Fruit fly (Drosophila melanogaster) whole organism, embryonic: ENCODE data around the gene CG15403.

ENCODE experiments used
- ATbp ChIP-seq: fragments of 200-800 bp; sonication (Bioruptor generic); optimal IDR thresholded peaks from 2 replicates; lab custom pipeline; 2017; ENCODE audit warnings: missing biosample characterization, mild to moderate bottlenecking, missing genetic modification characterization, missing genetic modification reagents
- C15 ChIP-seq: fragments of 200-800 bp; sonication (Bioruptor generic); IDR thresholded peaks from 3 replicates; pipeline ENCODE4 v1.3.6; 2022; ENCODE audit warnings: missing biosample characterization, missing genetic modification characterization
- CG10209 ChIP-seq: fragments of 200-800 bp; sonication (Bioruptor generic); optimal IDR thresholded peaks from 3 replicates; lab custom pipeline; 2017; ENCODE audit warnings: missing biosample characterization, mild to moderate bottlenecking, missing genetic modification characterization, missing genetic modification reagents
- CG10366 ChIP-seq: fragments of 200-800 bp; sonication (Bioruptor generic); IDR thresholded peaks from 2 replicates; pipeline ENCODE4 v1.3.6; 2022; ENCODE audit warnings: missing biosample characterization, missing genetic modification characterization
- CG11560 ChIP-seq: fragments of 200-800 bp; sonication (Bioruptor generic); IDR thresholded peaks from 3 replicates; pipeline ENCODE4 v1.3.6; 2022; ENCODE audit warnings: missing biosample characterization, missing genetic modification characterization
- CG12769 ChIP-seq: fragments of 200-800 bp; sonication (Bioruptor generic); optimal IDR thresholded peaks from 2 replicates; lab custom pipeline; 2019; ENCODE audit warnings: missing biosample characterization, mild to moderate bottlenecking, missing genetic modification characterization, moderate library complexity
- CG14014 ChIP-seq: fragments of 200-800 bp; sonication (Bioruptor generic); IDR thresholded peaks from 2 replicates; pipeline ENCODE4 v1.3.6; 2022; ENCODE audit warnings: missing biosample characterization, missing genetic modification characterization
- CG1529 ChIP-seq: fragments of 200-800 bp; sonication (Bioruptor generic); optimal IDR thresholded peaks from 3 replicates; lab custom pipeline; 2018; ENCODE audit warnings: missing biosample characterization, missing genetic modification characterization
- CG15514 ChIP-seq: fragments of 200-800 bp; sonication (Bioruptor generic); optimal IDR thresholded peaks from 3 replicates; lab custom pipeline; 2017; ENCODE audit warnings: missing biosample characterization, missing genetic modification characterization, mild to moderate bottlenecking, moderate library complexity, missing genetic modification reagents
- CG1792 ChIP-seq: fragments of 200-800 bp; sonication (Bioruptor generic); optimal IDR thresholded peaks from 2 replicates; lab custom pipeline; 2016; ENCODE audit warnings: missing biosample characterization, missing genetic modification characterization
- CG34224 ChIP-seq: fragments of 200-800 bp; sonication (Bioruptor generic); IDR thresholded peaks from 3 replicates; pipeline ENCODE4 v1.3.6; 2022; ENCODE audit warnings: missing biosample characterization, missing genetic modification characterization; ENCODE audit not compliant: partially characterized antibody
- CG4424 ChIP-seq: fragments of 200-800 bp; sonication (Bioruptor generic); optimal IDR thresholded peaks from 3 replicates; lab custom pipeline; 2016; ENCODE audit warnings: missing biosample characterization, missing genetic modification characterization
- CG7556 ChIP-seq: fragments of 200-800 bp; sonication (Bioruptor generic); optimal IDR thresholded peaks from 2 replicates; lab custom pipeline; 2017; ENCODE audit warnings: missing biosample characterization, mild to moderate bottlenecking, missing genetic modification characterization
- CG7987 ChIP-seq: fragments of 200-800 bp; sonication (Bioruptor generic); optimal IDR thresholded peaks from 2 replicates; lab custom pipeline; 2018; ENCODE audit warnings: missing biosample characterization, mild to moderate bottlenecking, missing genetic modification characterization, moderate library complexity
- CG8359 ChIP-seq: fragments of 200-800 bp; sonication (Bioruptor generic); optimal IDR thresholded peaks from 2 replicates; lab custom pipeline; 2017; ENCODE audit warnings: missing biosample characterization, mild to moderate bottlenecking, missing genetic modification characterization, borderline replicate concordance
- CG8478 ChIP-seq: fragments of >200 bp; optimal IDR thresholded peaks from 2 replicates; lab custom pipeline; 2018
- CTCF ChIP-seq: fragments of 200-800 bp; sonication (Bioruptor generic); optimal IDR thresholded peaks from 2 replicates; lab custom pipeline; 2017; ENCODE audit warnings: missing biosample characterization, mild to moderate bottlenecking, missing genetic modification characterization, moderate library complexity
- CkIIα-i1 ChIP-seq: fragments of 200-800 bp; sonication (Bioruptor generic); IDR thresholded peaks from 2 replicates; pipeline ENCODE4 v1.3.6; 2022; ENCODE audit warnings: missing biosample characterization, missing genetic modification characterization
- D19B ChIP-seq: fragments of 200-800 bp; sonication (Bioruptor generic); optimal IDR thresholded peaks from 2 replicates; lab custom pipeline; 2017; ENCODE audit warnings: missing biosample characterization, mild to moderate bottlenecking, missing genetic modification characterization
- Dbx ChIP-seq: fragments of 200-800 bp; sonication (Bioruptor generic); IDR thresholded peaks from 3 replicates; pipeline ENCODE4 v1.3.6; 2022; ENCODE audit warnings: missing biosample characterization, missing genetic modification characterization
- Dek ChIP-seq: fragments of 200-800 bp; sonication (Bioruptor generic); optimal IDR thresholded peaks from 3 replicates; lab custom pipeline; 2019; ENCODE audit warnings: missing biosample characterization, mild to moderate bottlenecking, missing genetic modification characterization, moderate library complexity
- Dfd ChIP-seq, 2 experiments: fragments of >200 bp; optimal IDR thresholded peaks; 2 replicates each; lab custom pipeline; 2017; ENCODE audit warnings: missing biosample characterization in 2 of 2, missing genetic modification characterization in 2 of 2
- H15 ChIP-seq: fragments of 200-800 bp; sonication (Bioruptor generic); IDR thresholded peaks from 3 replicates; pipeline ENCODE4 v1.3.6; 2022; ENCODE audit warnings: missing biosample characterization, missing genetic modification characterization
- HLH4C ChIP-seq: fragments of 200-800 bp; sonication (Bioruptor generic); IDR thresholded peaks from 3 replicates; pipeline ENCODE4 v1.3.6; 2022; ENCODE audit warnings: missing biosample characterization, missing genetic modification characterization; ENCODE audit not compliant: partially characterized antibody
- Hey ChIP-seq: fragments of 200-800 bp; sonication (Bioruptor generic); optimal IDR thresholded peaks from 3 replicates; lab custom pipeline; 2018; ENCODE audit warnings: missing biosample characterization, mild to moderate bottlenecking, missing genetic modification characterization
- Lhr ChIP-seq: fragments of 200-800 bp; sonication (Bioruptor generic); optimal IDR thresholded peaks from 3 replicates; lab custom pipeline; 2017; ENCODE audit warnings: mild to moderate bottlenecking, missing biosample characterization, missing genetic modification reagents, missing genetic modification characterization
- MBD-R2 ChIP-seq: fragments of 200-800 bp; sonication (Bioruptor generic); IDR thresholded peaks from 2 replicates; pipeline ENCODE4 v1.3.6; 2022; ENCODE audit warnings: missing biosample characterization, missing genetic modification characterization
- MTF-1 ChIP-seq: fragments of 200-800 bp; sonication (Bioruptor generic); optimal IDR thresholded peaks from 2 replicates; lab custom pipeline; 2018; ENCODE audit warnings: missing biosample characterization, mild to moderate bottlenecking, missing genetic modification characterization, borderline replicate concordance
- Meics ChIP-seq: fragments of 200-800 bp; sonication (Bioruptor generic); optimal IDR thresholded peaks from 2 replicates; lab custom pipeline; 2017; ENCODE audit warnings: missing biosample characterization, mild to moderate bottlenecking, missing genetic modification characterization
- NC2β ChIP-seq: fragments of 200-800 bp; sonication (Bioruptor generic); optimal IDR thresholded peaks from 2 replicates; lab custom pipeline; 2016; ENCODE audit warnings: missing biosample characterization, missing genetic modification characterization
- Nf-YB ChIP-seq: fragments of 200-800 bp; sonication (Bioruptor generic); optimal IDR thresholded peaks from 3 replicates; lab custom pipeline; 2019; ENCODE audit warnings: missing biosample characterization, mild to moderate bottlenecking, missing genetic modification characterization, moderate library complexity
- Oli ChIP-seq: fragments of 200-800 bp; sonication (Bioruptor generic); optimal IDR thresholded peaks from 2 replicates; lab custom pipeline; 2018; ENCODE audit warnings: missing biosample characterization, mild to moderate bottlenecking, missing genetic modification characterization, moderate library complexity
- Ravus ChIP-seq: fragments of 200-800 bp; sonication (Bioruptor generic); IDR thresholded peaks from 2 replicates; pipeline ENCODE4 v1.3.6; 2022; ENCODE audit warnings: missing biosample characterization, missing genetic modification characterization
- Rx ChIP-seq: fragments of 200-800 bp; sonication (Bioruptor generic); IDR thresholded peaks from 2 replicates; pipeline ENCODE4 v1.3.6; 2022; ENCODE audit warnings: missing biosample characterization, missing genetic modification characterization
- Six4 ChIP-seq: fragments of 200-800 bp; sonication (Bioruptor generic); optimal IDR thresholded peaks from 2 replicates; lab custom pipeline; 2016; ENCODE audit warnings: missing biosample characterization, missing genetic modification characterization
- TFAM ChIP-seq: fragments of 200-800 bp; sonication (Bioruptor generic); optimal IDR thresholded peaks from 2 replicates; lab custom pipeline; 2017; ENCODE audit warnings: missing biosample characterization, missing genetic modification characterization, inconsistent platforms
- Tbp ChIP-seq: fragments of >200 bp; optimal IDR thresholded peaks from 2 replicates; lab custom pipeline; 2018; ENCODE audit warnings: missing biosample characterization, missing genetic modification characterization
- bcd ChIP-seq: fragments of 200-800 bp; sonication (Bioruptor generic); optimal IDR thresholded peaks from 2 replicates; lab custom pipeline; 2017; ENCODE audit warnings: missing biosample characterization, mild to moderate bottlenecking, missing genetic modification characterization
- br ChIP-seq: fragments of >200 bp; optimal IDR thresholded peaks from 2 replicates; lab custom pipeline; 2017
- dm ChIP-seq: fragments of 200-800 bp; sonication (Bioruptor generic); optimal IDR thresholded peaks from 3 replicates; lab custom pipeline; 2016; ENCODE audit warnings: missing biosample characterization, missing genetic modification characterization
- dmrt11E ChIP-seq: fragments of 200-800 bp; sonication (Bioruptor generic); optimal IDR thresholded peaks from 3 replicates; lab custom pipeline; 2018; ENCODE audit warnings: missing biosample characterization, mild to moderate bottlenecking, missing genetic modification characterization, moderate library complexity
- en ChIP-seq: fragments of 200-800 bp; sonication (Bioruptor generic); optimal IDR thresholded peaks from 2 replicates; lab custom pipeline; 2016; ENCODE audit warnings: missing biosample characterization, missing genetic modification characterization
- gsb ChIP-seq: fragments of 200-800 bp; sonication (Bioruptor generic); IDR thresholded peaks from 2 replicates; pipeline ENCODE4 v1.3.6; 2022; ENCODE audit warnings: missing biosample characterization, missing genetic modification characterization
- otp ChIP-seq: fragments of 200-800 bp; sonication (Bioruptor generic); IDR thresholded peaks from 3 replicates; pipeline ENCODE4, ENCODE4 v1.3.6; 2022; ENCODE audit warnings: missing biosample characterization, missing genetic modification characterization
- pan ChIP-seq, 4 experiments: fragments of >200 bp in 3 of 4; fragments of 200-800 bp in 1 of 4; sonication (Bioruptor generic) in 1 of 4; optimal IDR thresholded peaks in 3 of 4; IDR thresholded peaks in 1 of 4; 2 replicates each; pipeline versions ENCODE4 v1.3.6 to Lab custom; 2017 to 2022; ENCODE audit warnings: missing biosample characterization in 2 of 4, missing genetic modification characterization in 2 of 4, mixed read lengths in 1 of 4
- phol ChIP-seq: fragments of 200-800 bp; sonication (Bioruptor generic); optimal IDR thresholded peaks from 3 replicates; lab custom pipeline; 2018; ENCODE audit warnings: missing biosample characterization, mild to moderate bottlenecking, missing genetic modification characterization, moderate library complexity
- pros ChIP-seq: fragments of 200-800 bp; sonication (Bioruptor generic); optimal IDR thresholded peaks from 3 replicates; lab custom pipeline; 2019; ENCODE audit warnings: missing biosample characterization, mild to moderate bottlenecking, missing genetic modification characterization, moderate library complexity
- rib ChIP-seq: fragments of 200-800 bp; sonication (Bioruptor generic); IDR thresholded peaks from 2 replicates; pipeline ENCODE4 v1.3.6; 2022; ENCODE audit warnings: missing biosample characterization, missing genetic modification characterization
- sima ChIP-seq: fragments of 200-800 bp; sonication (Bioruptor generic); optimal IDR thresholded peaks from 2 replicates; lab custom pipeline; 2016; ENCODE audit warnings: missing biosample characterization, missing genetic modification characterization
- tio ChIP-seq: fragments of 200-800 bp; sonication (Bioruptor generic); optimal IDR thresholded peaks from 2 replicates; lab custom pipeline; 2017; ENCODE audit warnings: missing biosample characterization, missing genetic modification characterization, inconsistent platforms
- twi ChIP-seq: fragments of 200-800 bp; optimal IDR thresholded peaks from 2 replicates; lab custom pipeline; 2019; ENCODE audit warnings: missing biosample characterization, mild to moderate bottlenecking, missing genetic modification characterization, moderate library complexity
- vnd ChIP-seq: fragments of 200-800 bp; sonication (Bioruptor generic); IDR thresholded peaks from 3 replicates; pipeline ENCODE4 v1.3.6; 2022; ENCODE audit warnings: missing biosample characterization, missing genetic modification characterization; ENCODE audit not compliant: partially characterized antibody

Gene CG15403

DNA sequence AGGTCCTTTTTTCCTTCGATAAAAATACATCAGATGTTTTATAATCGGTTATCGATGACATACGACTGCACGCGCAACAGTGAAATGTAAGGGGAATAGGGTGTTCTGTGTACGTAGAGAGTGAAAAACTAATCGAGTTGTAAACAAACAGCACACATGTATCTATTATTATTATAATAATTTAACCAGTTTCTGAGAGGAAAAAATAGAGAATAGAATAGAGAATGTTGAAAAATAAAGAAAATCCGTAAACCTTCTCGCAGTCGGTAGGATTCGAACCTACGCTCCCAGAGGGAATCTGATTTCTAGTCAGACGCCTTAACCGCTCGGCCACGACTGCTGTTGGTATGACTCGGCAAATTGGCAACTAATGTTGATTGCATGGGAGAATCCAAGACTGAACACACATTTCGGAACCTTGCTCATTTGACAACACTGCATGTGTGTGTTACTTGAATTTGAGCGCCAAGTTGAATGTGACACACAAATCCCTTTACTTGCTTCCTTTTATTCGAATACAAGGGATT, 44.4 kb downstream of the CG15403 start (continued):
- TF ChIP-seq CG7556 (no peak), Dbx (no peak), Meics (GFP tag; lab: Kevin White, UChicago) (peak; percentile 19), ATbp (GFP tag; lab: Kevin White, UChicago) (no peak), CkIIα-i1 (no peak), tio (no peak), Ravus (GFP tag; lab: Robert Waterston, UW) (no peak), CG15514 (GFP tag; lab: Kevin White, UChicago) (peak; percentile 45), CG11560 (tag; lab: Robert Waterston, UW) (no peak), pros (GFP tag; lab: Kevin White, UChicago) (no peak), otp (GFP tag; lab: Robert Waterston, UW) (peak; percentile 39; the same call in 1 of the 3 replicates), CG1529 (GFP tag; lab: Kevin White, UChicago) (no peak), bcd (GFP tag; lab: Kevin White, UChicago) (no peak), TFAM (GFP tag; lab: Kevin White, UChicago) (no peak), CG14014 (GFP tag; lab: Robert Waterston, UW) (no peak; the same call in 1 of the 2 replicates), CG4424 (peak; percentile 55), gsb (no peak), Nf-YB (GFP tag; lab: Kevin White, UChicago) (no peak), dm (GFP tag; lab: Kevin White, UChicago) (no peak), CG10366 (GFP tag; lab: Robert Waterston, UW) (no peak), CTCF (peak; percentile 30), CG7987 (peak; percentile 60), en (GFP tag; lab: Kevin White, UChicago) (no peak), CG1792 (GFP tag; lab: Kevin White, UChicago) (no peak), Tbp (no peak), vnd (peak; percentile 80), Rx (no peak), CG10209 (GFP tag; lab: Kevin White, UChicago) (no peak), Dek (no peak), H15 (GFP tag; lab: Robert Waterston, UW) (no peak), br (lab: Kevin White, UChicago) (no peak), Lhr (GFP tag; lab: Kevin White, UChicago) (no peak), MTF-1 (GFP tag; lab: Kevin White, UChicago) (no peak), dmrt11E (tag; lab: Kevin White, UChicago) (no peak), HLH4C (GFP tag; lab: Robert Waterston, UW) (peak; percentile 86), MBD-R2 (GFP tag; lab: Robert Waterston, UW) (no peak), phol (tag; lab: Kevin White, UChicago) (no peak), Hey (tag; lab: Kevin White, UChicago) (peak; percentile 69), CG8359 (no peak), sima (GFP tag; lab: Kevin White, UChicago) (no peak), twi (tag; lab: Kevin White, UChicago) (no peak), Six4 (GFP tag; lab: Kevin White, UChicago) (no peak), CG34224 (GFP tag; lab: Robert Waterston, UW) (peak; percentile 77), Dfd (GFP tag; optimal IDR thresholded peaks at IDR 0.05; lab: Kevin White, UChicago) (no peak), NC2β (GFP tag; lab: Kevin White, UChicago) (no peak), CG12769 (tag; lab: Kevin White, UChicago) (no peak), C15 (GFP tag; lab: Robert Waterston, UW) (no peak), Oli (tag; lab: Kevin White, UChicago) (no peak), CG8478 (lab: Kevin White, UChicago) (no peak), pan (optimal IDR thresholded peaks at IDR 0.05; lab: Kevin White, UChicago) (no peak), pan (GFP tag; optimal IDR thresholded peaks at IDR 0.05 in 1 of 2, IDR thresholded peaks at IDR 0.05 in 1 of 2) (peak in 1 of 2 experiments; percentile 42), D19B (GFP tag; lab: Kevin White, UChicago) (no peak), rib (GFP tag; lab: Robert Waterston, UW) (no peak)
